Worm (Caenorhabditis elegans) whole organism, L3 larva: ENCODE data around the gene str-247.

ENCODE experiments used
- R02D3.7 ChIP-seq: fragments of 150-350 bp; optimal IDR thresholded peaks from 2 replicates; lab custom pipeline; 2014; ENCODE audit warnings: missing biosample characterization, missing genetic modification characterization
- ZK546.5 ChIP-seq: sonication (generic microtip); optimal IDR thresholded peaks from 2 replicates; lab custom pipeline; 2017; ENCODE audit warnings: missing biosample characterization, missing genetic modification characterization
- ceh-28 ChIP-seq: fragments of 150-350 bp; optimal IDR thresholded peaks from 2 replicates; lab custom pipeline; 2014; ENCODE audit warnings: missing biosample characterization, missing genetic modification reagents, missing genetic modification characterization
- mml-1 ChIP-seq: fragments of 150-350 bp; sonication (generic microtip); optimal IDR thresholded peaks from 3 replicates; lab custom pipeline; 2014; ENCODE audit warnings: missing biosample characterization, missing genetic modification characterization
- nhr-11 ChIP-seq: fragments of 150-350 bp; optimal IDR thresholded peaks from 2 replicates; lab custom pipeline; 2014; ENCODE audit warnings: missing biosample characterization, missing genetic modification characterization
- nhr-237 ChIP-seq: fragments of 150-350 bp; optimal IDR thresholded peaks from 2 replicates; lab custom pipeline; 2014; ENCODE audit warnings: missing biosample characterization, missing genetic modification characterization
- nhr-28 ChIP-seq: fragments of 150-350 bp; optimal IDR thresholded peaks from 2 replicates; lab custom pipeline; 2014; ENCODE audit warnings: missing biosample characterization, missing genetic modification characterization
- pha-4 ChIP-seq: fragments of 150-350 bp; optimal IDR thresholded peaks from 2 replicates; lab custom pipeline; 2014; ENCODE audit warnings: missing biosample characterization, missing genetic modification reagents, missing genetic modification characterization
- pqm-1 ChIP-seq: fragments of 150-350 bp; optimal IDR thresholded peaks from 2 replicates; lab custom pipeline; 2017; ENCODE audit warnings: missing biosample characterization, missing genetic modification characterization, inconsistent platforms
- skn-1 ChIP-seq: fragments of 150-350 bp; optimal IDR thresholded peaks from 2 replicates; lab custom pipeline; 2014; ENCODE audit warnings: missing biosample characterization, missing genetic modification characterization
- snpc-4 ChIP-seq: fragments of 150-350 bp; optimal IDR thresholded peaks from 2 replicates; lab custom pipeline; 2014; ENCODE audit warnings: missing biosample characterization, missing genetic modification characterization
- unc-39 ChIP-seq: sonication (generic microtip); optimal IDR thresholded peaks from 4 replicates; lab custom pipeline; 2017; ENCODE audit warnings: missing biosample characterization, missing genetic modification characterization

ce11 chrV:3943364-3943763 is 10.5 kb upstream of the str-247 start:
- TF ChIP-seq mml-1 (tag; lab: Kevin White, UChicago) (no peak), nhr-237 (no peak), ZK546.5 (tag; lab: Kevin White, UChicago) (no peak), R02D3.7 (tag; lab: Kevin White, UChicago) (no peak), ceh-28 (tag; lab: Kevin White, UChicago) (no peak), snpc-4 (tag; lab: Kevin White, UChicago) (no peak), nhr-28 (tag; lab: Kevin White, UChicago) (no peak), pqm-1 (tag; lab: Kevin White, UChicago) (no peak), unc-39 (tag; lab: Kevin White, UChicago) (no peak), nhr-11 (no peak), pha-4 (no peak), skn-1 (tag; lab: Kevin White, UChicago) (no peak)
